Fruit fly (Drosophila melanogaster) whole organism, embryonic: ENCODE measurements around the gene CG34269.
A peak's percentile ranks its signal among the peaks of the same experiment; 100 is the strongest.

Experiments
- ATbp ChIP-seq: fragments of 200-800 bp; sonication (Bioruptor generic); optimal IDR thresholded peaks from 2 replicates; lab custom pipeline; 2017; ENCODE audit warnings: missing biosample characterization, mild to moderate bottlenecking, missing genetic modification characterization, missing genetic modification reagents
- CG11247 ChIP-seq: fragments of 200-800 bp; sonication (Bioruptor generic); IDR thresholded peaks from 2 replicates; pipeline ENCODE4 v1.3.6; 2022; ENCODE audit warnings: missing biosample characterization, missing genetic modification characterization
- CG11456 ChIP-seq: fragments of 200-800 bp; sonication (Bioruptor generic); IDR thresholded peaks from 3 replicates; pipeline ENCODE4 v1.3.6; 2022; ENCODE audit warnings: missing biosample characterization, missing genetic modification characterization
- CG11723 ChIP-seq: fragments of 200-800 bp; sonication (Bioruptor generic); optimal IDR thresholded peaks from 2 replicates; lab custom pipeline; 2017; ENCODE audit warnings: missing biosample characterization, mild to moderate bottlenecking, missing genetic modification characterization
- CG12299 ChIP-seq: fragments of 200-800 bp; sonication (Bioruptor generic); optimal IDR thresholded peaks from 2 replicates; lab custom pipeline; 2018; ENCODE audit warnings: missing biosample characterization, mild to moderate bottlenecking, missing genetic modification characterization
- CG14014 ChIP-seq: fragments of 200-800 bp; sonication (Bioruptor generic); IDR thresholded peaks from 2 replicates; pipeline ENCODE4 v1.3.6; 2022; ENCODE audit warnings: missing biosample characterization, missing genetic modification characterization
- CG16863 ChIP-seq: fragments of 200-800 bp; sonication (Bioruptor generic); optimal IDR thresholded peaks from 3 replicates; lab custom pipeline; 2016; ENCODE audit warnings: missing biosample characterization, missing genetic modification characterization
- CG2116 ChIP-seq: fragments of 200-800 bp; sonication (Bioruptor generic); optimal IDR thresholded peaks from 3 replicates; lab custom pipeline; 2018; ENCODE audit warnings: missing biosample characterization, mild to moderate bottlenecking, missing genetic modification characterization
- CG30020 ChIP-seq: fragments of 200-800 bp; optimal IDR thresholded peaks from 2 replicates; lab custom pipeline; 2019; ENCODE audit warnings: missing biosample characterization, mild to moderate bottlenecking, missing genetic modification characterization, moderate library complexity
- CG34224 ChIP-seq: fragments of 200-800 bp; sonication (Bioruptor generic); IDR thresholded peaks from 3 replicates; pipeline ENCODE4 v1.3.6; 2022; ENCODE audit warnings: missing biosample characterization, missing genetic modification characterization; ENCODE audit not compliant: partially characterized antibody
- CG34422 ChIP-seq: fragments of 200-800 bp; sonication (Bioruptor generic); IDR thresholded peaks from 3 replicates; pipeline ENCODE4 v1.3.6; 2022; ENCODE audit warnings: missing biosample characterization, missing genetic modification characterization
- CG4617 ChIP-seq: fragments of 200-800 bp; sonication (Bioruptor generic); optimal IDR thresholded peaks from 3 replicates; lab custom pipeline; 2016; ENCODE audit warnings: missing biosample characterization, missing genetic modification characterization, borderline replicate concordance
- CG7357 ChIP-seq: fragments of 200-800 bp; sonication (Bioruptor generic); IDR thresholded peaks from 3 replicates; pipeline ENCODE4 v1.3.6; 2022; ENCODE audit warnings: missing biosample characterization, missing genetic modification characterization
- CG7372 ChIP-seq: fragments of 200-800 bp; sonication (Bioruptor generic); IDR thresholded peaks from 2 replicates; pipeline ENCODE4 v1.3.6; 2022; ENCODE audit warnings: missing biosample characterization, missing genetic modification characterization
- CG7786 ChIP-seq: fragments of 200-800 bp; sonication (Bioruptor generic); optimal IDR thresholded peaks from 2 replicates; lab custom pipeline; 2016; ENCODE audit warnings: missing biosample characterization, missing genetic modification characterization
- CG9609 ChIP-seq: fragments of 200-800 bp; sonication (Bioruptor generic); optimal IDR thresholded peaks from 3 replicates; lab custom pipeline; 2016; ENCODE audit warnings: missing biosample characterization, missing genetic modification characterization
- Dbx ChIP-seq: fragments of 200-800 bp; sonication (Bioruptor generic); IDR thresholded peaks from 3 replicates; pipeline ENCODE4 v1.3.6; 2022; ENCODE audit warnings: missing biosample characterization, missing genetic modification characterization
- Dek ChIP-seq: fragments of 200-800 bp; sonication (Bioruptor generic); optimal IDR thresholded peaks from 3 replicates; lab custom pipeline; 2019; ENCODE audit warnings: missing biosample characterization, mild to moderate bottlenecking, missing genetic modification characterization, moderate library complexity
- E2f1 ChIP-seq: fragments of 200-800 bp; sonication (Bioruptor generic); IDR thresholded peaks from 2 replicates; pipeline ENCODE4 v1.3.6; 2022; ENCODE audit warnings: missing biosample characterization, missing genetic modification characterization
- E2f2 ChIP-seq: fragments of 200-800 bp; sonication (Bioruptor generic); IDR thresholded peaks from 2 replicates; pipeline ENCODE4 v1.3.6; 2022; ENCODE audit warnings: missing biosample characterization, missing genetic modification characterization
- Ets65A ChIP-seq: fragments of 200-800 bp; sonication (Bioruptor generic); peaks from one replicate; lab custom pipeline; 2016; ENCODE audit warnings: missing biosample characterization, missing genetic modification characterization
- H15 ChIP-seq: fragments of 200-800 bp; sonication (Bioruptor generic); IDR thresholded peaks from 3 replicates; pipeline ENCODE4 v1.3.6; 2022; ENCODE audit warnings: missing biosample characterization, missing genetic modification characterization
- HmgZ ChIP-seq: fragments of 200-800 bp; sonication (Bioruptor generic); optimal IDR thresholded peaks from 2 replicates; lab custom pipeline; 2018; ENCODE audit warnings: missing biosample characterization, mild to moderate bottlenecking, missing genetic modification characterization
- Hmr ChIP-seq: fragments of 200-800 bp; sonication (Bioruptor generic); optimal IDR thresholded peaks from 3 replicates; lab custom pipeline; 2017; ENCODE audit warnings: mild to moderate bottlenecking, missing biosample characterization, missing genetic modification reagents, missing genetic modification characterization
- Hr3 ChIP-seq: fragments of 200-800 bp; sonication (Bioruptor generic); optimal IDR thresholded peaks from 3 replicates; lab custom pipeline; 2016; ENCODE audit warnings: missing biosample characterization, missing genetic modification characterization
- Hr51 ChIP-seq, 2 experiments: fragments of 200-800 bp; sonication (Bioruptor generic); optimal IDR thresholded peaks; 2 replicates in 1 of 2; 3 replicates in 1 of 2; lab custom pipeline; 2016 to 2018; ENCODE audit warnings: missing biosample characterization in 2 of 2, missing genetic modification characterization in 2 of 2, mild to moderate bottlenecking in 1 of 2, moderate library complexity in 1 of 2
- Myb ChIP-seq: fragments of 200-800 bp; sonication (Bioruptor generic); optimal IDR thresholded peaks from 2 replicates; lab custom pipeline; 2016; ENCODE audit warnings: missing biosample characterization, missing genetic modification characterization
- Oli ChIP-seq: fragments of 200-800 bp; sonication (Bioruptor generic); optimal IDR thresholded peaks from 2 replicates; lab custom pipeline; 2018; ENCODE audit warnings: missing biosample characterization, mild to moderate bottlenecking, missing genetic modification characterization, moderate library complexity
- Sox102F ChIP-seq: fragments of 200-800 bp; sonication (Bioruptor generic); optimal IDR thresholded peaks from 2 replicates; lab custom pipeline; 2018; ENCODE audit warnings: missing biosample characterization, mild to moderate bottlenecking, missing genetic modification characterization, moderate library complexity
- Tbp ChIP-seq: fragments of >200 bp; optimal IDR thresholded peaks from 2 replicates; lab custom pipeline; 2018; ENCODE audit warnings: missing biosample characterization, missing genetic modification characterization
- Xrp1 ChIP-seq: fragments of 200-800 bp; sonication (Bioruptor generic); IDR thresholded peaks from 2 replicates; pipeline ENCODE4 v1.3.6; 2022; ENCODE audit warnings: missing biosample characterization, missing genetic modification characterization
- abd-A ChIP-seq: fragments of 200-800 bp; sonication (Bioruptor generic); optimal IDR thresholded peaks from 3 replicates; lab custom pipeline; 2019; ENCODE audit warnings: missing biosample characterization, mild to moderate bottlenecking, missing genetic modification characterization, moderate library complexity
- crc ChIP-seq: fragments of 200-800 bp; sonication (Bioruptor generic); optimal IDR thresholded peaks from 2 replicates; lab custom pipeline; 2016; ENCODE audit warnings: missing biosample characterization, missing genetic modification characterization
- ewg ChIP-seq: fragments of 200-800 bp; sonication (Bioruptor generic); optimal IDR thresholded peaks from 3 replicates; lab custom pipeline; 2017; ENCODE audit warnings: mild to moderate bottlenecking, missing biosample characterization, missing genetic modification reagents, missing genetic modification characterization
- fu2 ChIP-seq: fragments of 200-800 bp; sonication (Bioruptor generic); optimal IDR thresholded peaks from 2 replicates; lab custom pipeline; 2016; ENCODE audit warnings: missing biosample characterization, missing genetic modification characterization
- gfzf ChIP-seq: fragments of 200-800 bp; sonication (Bioruptor generic); optimal IDR thresholded peaks from 2 replicates; lab custom pipeline; 2016; ENCODE audit warnings: missing biosample characterization, mild to moderate bottlenecking, missing genetic modification characterization, moderate library complexity
- ind ChIP-seq: fragments of 200-800 bp; sonication (Bioruptor generic); optimal IDR thresholded peaks from 3 replicates; lab custom pipeline; 2016; ENCODE audit warnings: missing biosample characterization, missing genetic modification characterization
- lab ChIP-seq: fragments of 200-800 bp; sonication (Bioruptor generic); optimal IDR thresholded peaks from 3 replicates; lab custom pipeline; 2017; ENCODE audit warnings: missing biosample characterization, missing genetic modification characterization, mild to moderate bottlenecking, moderate library complexity, missing genetic modification reagents
- lmd ChIP-seq: fragments of 200-800 bp; sonication (Bioruptor generic); IDR thresholded peaks from 2 replicates; pipeline ENCODE4 v1.3.6; 2022; ENCODE audit warnings: missing biosample characterization, missing genetic modification characterization
- nerfin-2 ChIP-seq: fragments of 200-800 bp; sonication (Bioruptor generic); IDR thresholded peaks from 2 replicates; pipeline ENCODE4 v1.3.6; 2022; ENCODE audit warnings: missing biosample characterization, missing genetic modification characterization; ENCODE audit not compliant: partially characterized antibody
- nmo ChIP-seq: fragments of 200-800 bp; sonication (Bioruptor generic); optimal IDR thresholded peaks from 2 replicates; lab custom pipeline; 2018; ENCODE audit warnings: missing biosample characterization, mild to moderate bottlenecking, missing genetic modification characterization, moderate library complexity
- otp ChIP-seq: fragments of 200-800 bp; sonication (Bioruptor generic); IDR thresholded peaks from 3 replicates; pipeline ENCODE4, ENCODE4 v1.3.6; 2022; ENCODE audit warnings: missing biosample characterization, missing genetic modification characterization
- prd ChIP-seq, 3 experiments: fragments of >200 bp in 2 of 3; fragments of 200-800 bp in 1 of 3; sonication (Bioruptor generic) in 1 of 3; optimal IDR thresholded peaks in 2 of 3; IDR thresholded peaks in 1 of 3; 2 replicates in 2 of 3; 3 replicates in 1 of 3; pipeline versions ENCODE4 v1.3.6 to Lab custom; 2017 to 2022; ENCODE audit warnings: missing biosample characterization in 1 of 3, missing genetic modification characterization in 1 of 3
- row ChIP-seq: fragments of 200-800 bp; sonication (Bioruptor generic); IDR thresholded peaks from 3 replicates; pipeline ENCODE4 v1.3.6; 2022; ENCODE audit warnings: missing biosample characterization, missing genetic modification characterization
- schlank ChIP-seq: fragments of 200-800 bp; sonication (Bioruptor generic); optimal IDR thresholded peaks from 2 replicates; lab custom pipeline; 2018; ENCODE audit warnings: missing biosample characterization, mild to moderate bottlenecking, missing genetic modification characterization
- slbo ChIP-seq: fragments of 200-800 bp; sonication (Bioruptor generic); IDR thresholded peaks from 2 replicates; pipeline ENCODE4 v1.3.6; 2022; ENCODE audit warnings: missing biosample characterization, missing genetic modification characterization
- slou ChIP-seq: fragments of 200-800 bp; sonication (Bioruptor generic); optimal IDR thresholded peaks from 3 replicates; lab custom pipeline; 2016; ENCODE audit warnings: missing biosample characterization, missing genetic modification characterization
- vvl ChIP-seq: fragments of 200-800 bp; sonication (Bioruptor generic); IDR thresholded peaks from 2 replicates; pipeline ENCODE4 v1.3.6; 2022; ENCODE audit warnings: missing biosample characterization, missing genetic modification characterization
- wdn ChIP-seq: fragments of 200-800 bp; sonication (Bioruptor generic); IDR thresholded peaks from 2 replicates; pipeline ENCODE4 v1.3.6; 2022; ENCODE audit warnings: missing biosample characterization, missing genetic modification characterization

Gene CG34269

dm6 chr3L:545512-546161, 17.5 kb downstream of the CG34269 start (continued):
- TF ChIP-seq prd (optimal IDR thresholded peaks at IDR 0.05; lab: Kevin White, UChicago) (no peak), prd (GFP tag; IDR thresholded peaks at IDR 0.05; lab: Robert Waterston, UW) (peak; percentile 74), CG7372 (GFP tag; lab: Robert Waterston, UW) (0 out of 2 replicates have a peak, but pooled peaks have one; percentile 29), HmgZ (tag; lab: Kevin White, UChicago) (peak; percentile 76), nerfin-2 (GFP tag; lab: Robert Waterston, UW) (no peak), lab (GFP tag; lab: Kevin White, UChicago) (peak; percentile 93), CG7786 (GFP tag; lab: Kevin White, UChicago) (peak; percentile 70), fu2 (GFP tag; lab: Kevin White, UChicago) (peak; percentile 57), CG11247 (GFP tag; lab: Robert Waterston, UW) (peak; percentile 65; the same call in 1 of the 2 replicates), CG14014 (GFP tag; lab: Robert Waterston, UW) (peak; percentile 77), CG2116 (no peak), vvl (peak; percentile 81), Hr3 (peak; percentile 12), CG16863 (peak; percentile 28), CG34422 (0 out of 3 replicates have a peak, but pooled peaks have one; percentile 22), CG34224 (GFP tag; lab: Robert Waterston, UW) (no peak), crc (peak; percentile 66), Xrp1 (peak; percentile 65), CG11723 (GFP tag; lab: Kevin White, UChicago) (no peak), wdn (peak; percentile 73; the same call in 1 of the 2 replicates), Sox102F (GFP tag; lab: Kevin White, UChicago) (peak; percentile 36), Ets65A (GFP tag; lab: Kevin White, UChicago) (peak; percentile 95), Tbp (GFP tag; lab: Kevin White, UChicago) (no peak), slbo (GFP tag; lab: Robert Waterston, UW) (peak; percentile 86), nmo (GFP tag; lab: Kevin White, UChicago) (peak; percentile 46), ewg (GFP tag; lab: Kevin White, UChicago) (peak; percentile 18), E2f2 (GFP tag; lab: Robert Waterston, UW) (peak; percentile 31), ATbp (no peak), Hmr (GFP tag; lab: Kevin White, UChicago) (peak; percentile 87), CG9609 (peak; percentile 48), otp (GFP tag; lab: Robert Waterston, UW) (0 out of 3 replicates have a peak, but pooled peaks have one; percentile 14), E2f1 (GFP tag; lab: Robert Waterston, UW) (peak; percentile 67; the same call in 1 of the 2 replicates), row (GFP tag; lab: Robert Waterston, UW) (peak; percentile 84), abd-A (peak; percentile 91), CG30020 (no peak), Dbx (GFP tag; lab: Robert Waterston, UW) (peak; percentile 91), Hr51 (GFP tag; optimal IDR thresholded peaks at IDR 0.05; lab: Kevin White, UChicago) (peak; percentile 49 to 71), schlank (tag; lab: Kevin White, UChicago) (peak; percentile 69), CG11456 (GFP tag; lab: Robert Waterston, UW) (peak; percentile 77; the same call in 2 of the 3 replicates), H15 (0 out of 3 replicates have a peak, but pooled peaks have one; percentile 55), CG12299 (tag; lab: Kevin White, UChicago) (no peak), Dek (tag; lab: Kevin White, UChicago) (peak; percentile 74), slou (GFP tag; lab: Kevin White, UChicago) (no peak), ind (GFP tag; lab: Kevin White, UChicago) (peak; percentile 66), CG4617 (GFP tag; lab: Kevin White, UChicago) (no peak), Myb (peak; percentile 42), gfzf (no peak), CG7357 (GFP tag; lab: Robert Waterston, UW) (0 out of 3 replicates have a peak, but pooled peaks have one; percentile 38), lmd (GFP tag; lab: Robert Waterston, UW) (peak; percentile 77), Oli (tag; lab: Kevin White, UChicago) (peak; percentile 63)
